Worm (Caenorhabditis elegans): Measurements from ENCODE around the gene Y38C1BA.1.

- no peak for TF ChIP-seq ahr-1 (tag; optimal IDR thresholded peaks at IDR 0.05)
- no peak for TF ChIP-seq ceh-24 (tag; optimal IDR thresholded peaks at IDR 0.05)
These were observed 50.3 kb downstream of the Y38C1BA.1 start, which contains the start of gene Y41D4A.3 for ce11 chrIV:1753481-1753880.
